Worm (Caenorhabditis elegans) whole organism, midembryonic: Measurements from ENCODE around the gene C38C3.6.

Experiments used
- cog-1 ChIP-seq: sonication (generic microtip); optimal IDR thresholded peaks from 2 replicates; lab custom pipeline; 2016; ENCODE audit warnings: missing genetic modification characterization, missing compliant biosample characterization
- flt-1 ChIP-seq: fragments of 200-800 bp; sonication (Bioruptor generic); IDR thresholded peaks from 2 replicates; pipeline ENCODE4 v1.3.6; 2022; ENCODE audit warnings: missing genetic modification characterization, missing compliant biosample characterization
- klf-2 ChIP-seq: fragments of 200-800 bp; sonication (Bioruptor generic); conservative IDR thresholded peaks from 2 replicates; pipeline ENCODE4 v1.3.6; 2022; ENCODE audit warnings: missing genetic modification reagents, missing genetic modification characterization, missing compliant biosample characterization
- med-1 ChIP-seq: sonication (generic microtip); optimal IDR thresholded peaks from 2 replicates; lab custom pipeline; 2017; ENCODE audit warnings: missing genetic modification characterization, mild to moderate bottlenecking, missing compliant biosample characterization, antibody characterized with exemption, missing genetic modification reagents; ENCODE audit not compliant: insufficient read depth
- ref-1 ChIP-seq: fragments of 200-800 bp; sonication (Bioruptor generic); conservative IDR thresholded peaks from 2 replicates; pipeline ENCODE4 v1.3.6; 2022; ENCODE audit warnings: missing genetic modification reagents, missing genetic modification characterization, missing compliant biosample characterization
- tab-1 ChIP-seq: fragments of 200-800 bp; sonication (Bioruptor generic); IDR thresholded peaks from 2 replicates; pipeline ENCODE4 v1.3.6; 2022; ENCODE audit warnings: missing genetic modification characterization, missing compliant biosample characterization
- ztf-23 ChIP-seq: fragments of 200-800 bp; sonication (Bioruptor generic); IDR thresholded peaks from 2 replicates; pipeline ENCODE4 v1.3.6; 2022; ENCODE audit warnings: missing genetic modification reagents, missing genetic modification characterization, missing compliant biosample characterization
- ztf-29 ChIP-seq: fragments of 200-800 bp; sonication (Bioruptor generic); IDR thresholded peaks from 2 replicates; pipeline ENCODE4 v1.3.6; 2022; ENCODE audit warnings: missing genetic modification reagents, missing genetic modification characterization, missing compliant biosample characterization

DNA sequence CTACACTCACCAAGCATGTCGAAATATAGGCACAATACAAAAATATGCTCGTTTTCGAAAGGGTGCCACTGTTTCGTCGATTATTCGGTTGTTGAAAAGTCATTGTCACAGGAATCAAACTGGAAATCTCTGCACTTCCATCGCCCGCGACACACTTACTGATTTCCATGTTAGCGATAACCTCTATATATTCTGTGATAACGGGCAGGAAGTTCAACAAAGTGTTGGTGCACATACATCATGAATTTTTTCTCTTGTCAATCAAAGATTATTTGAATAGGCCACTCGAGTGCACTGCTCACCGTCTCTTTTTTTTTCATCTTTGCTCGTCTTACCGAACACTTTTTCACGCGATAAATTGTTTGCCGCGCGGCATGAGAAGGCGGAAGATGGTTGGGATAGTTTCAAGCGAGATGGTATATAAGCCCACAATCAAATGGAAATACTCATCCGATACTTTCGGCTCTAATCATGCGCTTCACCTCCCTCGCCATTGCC lies 26.8 kb downstream of the C38C3.6 start, which contains the start of the genes fpn-1.2 and pqn-54:
- TF ChIP-seq ztf-29 (no peak), flt-1 (GFP tag; lab: Robert Waterston, UW) (no peak), cog-1 (no peak), tab-1 (no peak), ztf-23 (GFP tag; lab: Robert Waterston, UW) (no peak), ref-1 (no peak), med-1 (GFP tag; lab: Kevin White, UChicago) (no peak), klf-2 (GFP tag; lab: Robert Waterston, UW) (no peak)
